Fruit fly (Drosophila melanogaster) whole organism, embryonic: ENCODE data around the gene CG4942.

Experiments
- Blimp-1 ChIP-seq: fragments of 200-800 bp; sonication (Bioruptor generic); optimal IDR thresholded peaks from 3 replicates; lab custom pipeline; 2018; ENCODE audit warnings: missing biosample characterization, missing genetic modification characterization, mild to moderate bottlenecking, moderate library complexity, missing genetic modification reagents
- CG10147 ChIP-seq: fragments of 200-800 bp; sonication (Bioruptor generic); optimal IDR thresholded peaks from 2 replicates; lab custom pipeline; 2019; ENCODE audit warnings: missing biosample characterization, mild to moderate bottlenecking, missing genetic modification characterization, moderate library complexity
- CG10431 ChIP-seq: fragments of 200-800 bp; sonication (Bioruptor generic); optimal IDR thresholded peaks from 3 replicates; lab custom pipeline; 2018; ENCODE audit warnings: missing biosample characterization, mild to moderate bottlenecking, missing genetic modification characterization
- CG11456 ChIP-seq: fragments of 200-800 bp; sonication (Bioruptor generic); IDR thresholded peaks from 3 replicates; pipeline ENCODE4 v1.3.6; 2022; ENCODE audit warnings: missing biosample characterization, missing genetic modification characterization
- CG11560 ChIP-seq: fragments of 200-800 bp; sonication (Bioruptor generic); IDR thresholded peaks from 3 replicates; pipeline ENCODE4 v1.3.6; 2022; ENCODE audit warnings: missing biosample characterization, missing genetic modification characterization
- CG11695 ChIP-seq: fragments of 200-800 bp; sonication (Bioruptor generic); IDR thresholded peaks from 3 replicates; pipeline ENCODE4 v1.3.6; 2022; ENCODE audit warnings: missing biosample characterization, missing genetic modification characterization
- CG15011 ChIP-seq: fragments of 200-800 bp; sonication (Bioruptor generic); optimal IDR thresholded peaks from 3 replicates; lab custom pipeline; 2018; ENCODE audit warnings: missing biosample characterization, mild to moderate bottlenecking, missing genetic modification characterization
- CG15073 ChIP-seq: fragments of 200-800 bp; sonication (Bioruptor generic); optimal IDR thresholded peaks from 2 replicates; lab custom pipeline; 2016; ENCODE audit warnings: missing biosample characterization, missing genetic modification characterization
- CG16815 ChIP-seq: fragments of 200-800 bp; sonication (Bioruptor generic); optimal IDR thresholded peaks from 3 replicates; lab custom pipeline; 2017; ENCODE audit warnings: missing biosample characterization, mild to moderate bottlenecking, missing genetic modification characterization
- CG17829 ChIP-seq: fragments of 200-800 bp; optimal IDR thresholded peaks from 2 replicates; lab custom pipeline; 2019; ENCODE audit warnings: missing biosample characterization, mild to moderate bottlenecking, missing genetic modification characterization, moderate library complexity
- CG31388 ChIP-seq: fragments of 200-800 bp; sonication (Bioruptor generic); optimal IDR thresholded peaks from 2 replicates; lab custom pipeline; 2016; ENCODE audit warnings: missing biosample characterization, missing genetic modification characterization
- CG3407 ChIP-seq: fragments of 200-800 bp; sonication (Bioruptor generic); optimal IDR thresholded peaks from 2 replicates; lab custom pipeline; 2018; ENCODE audit warnings: missing biosample characterization, mild to moderate bottlenecking, missing genetic modification characterization
- CG5245 ChIP-seq: fragments of 200-800 bp; sonication (Bioruptor generic); optimal IDR thresholded peaks from 3 replicates; lab custom pipeline; 2016; ENCODE audit warnings: missing biosample characterization, missing genetic modification characterization
- CG6272 ChIP-seq: fragments of 200-800 bp; sonication (Bioruptor generic); IDR thresholded peaks from 2 replicates; pipeline ENCODE4 v1.3.6; 2022; ENCODE audit warnings: missing biosample characterization, missing genetic modification characterization
- CG7556 ChIP-seq: fragments of 200-800 bp; sonication (Bioruptor generic); optimal IDR thresholded peaks from 2 replicates; lab custom pipeline; 2017; ENCODE audit warnings: missing biosample characterization, mild to moderate bottlenecking, missing genetic modification characterization
- CG7745 ChIP-seq: fragments of 200-800 bp; sonication (Bioruptor generic); optimal IDR thresholded peaks from 2 replicates; lab custom pipeline; 2018; ENCODE audit warnings: missing biosample characterization, mild to moderate bottlenecking, missing genetic modification characterization, moderate library complexity
- CG9437 ChIP-seq: fragments of 200-800 bp; sonication (Bioruptor generic); optimal IDR thresholded peaks from 2 replicates; lab custom pipeline; 2018; ENCODE audit warnings: missing biosample characterization, mild to moderate bottlenecking, missing genetic modification characterization
- D ChIP-seq, 2 experiments: fragments of 200-800 bp in 1 of 2; fragments of >200 bp in 1 of 2; sonication (Bioruptor generic) in 1 of 2; optimal IDR thresholded peaks; 2 replicates in 1 of 2; 3 replicates in 1 of 2; lab custom pipeline; 2017; ENCODE audit warnings: mild to moderate bottlenecking in 1 of 2, missing biosample characterization in 1 of 2, missing genetic modification characterization in 1 of 2, missing genetic modification reagents in 1 of 2
- Gsc ChIP-seq: fragments of 200-800 bp; sonication (Bioruptor generic); IDR thresholded peaks from 2 replicates; pipeline ENCODE4 v1.3.6; 2022; ENCODE audit warnings: missing biosample characterization, missing genetic modification characterization
- HmgD ChIP-seq: fragments of 200-800 bp; sonication (Bioruptor generic); optimal IDR thresholded peaks from 3 replicates; lab custom pipeline; 2016; ENCODE audit warnings: missing biosample characterization, missing genetic modification characterization
- Lim3 ChIP-seq: fragments of 200-800 bp; sonication (Bioruptor generic); IDR thresholded peaks from 2 replicates; pipeline ENCODE4 v1.3.6; 2022; ENCODE audit warnings: missing biosample characterization, missing genetic modification characterization
- NFAT ChIP-seq: fragments of 200-800 bp; sonication (Bioruptor generic); IDR thresholded peaks from 2 replicates; pipeline ENCODE4 v1.3.6; 2022; ENCODE audit warnings: missing biosample characterization, missing genetic modification characterization
- Nf-YA ChIP-seq: fragments of 200-800 bp; sonication (Bioruptor generic); IDR thresholded peaks from 2 replicates; pipeline ENCODE4 v1.3.6; 2022; ENCODE audit warnings: missing biosample characterization, missing genetic modification characterization
- Pdp1 ChIP-seq, 2 experiments: fragments of 200-800 bp; sonication (Bioruptor generic); optimal IDR thresholded peaks; 3 replicates each; lab custom pipeline; 2016; ENCODE audit warnings: missing biosample characterization in 2 of 2, missing genetic modification characterization in 2 of 2, mild to moderate bottlenecking in 1 of 2, moderate library complexity in 1 of 2
- Sry-δ ChIP-seq: fragments of 200-800 bp; sonication (Bioruptor generic); optimal IDR thresholded peaks from 2 replicates; lab custom pipeline; 2016; ENCODE audit warnings: missing biosample characterization, missing genetic modification characterization
- Taf1 ChIP-seq: fragments of 200-800 bp; sonication (Bioruptor generic); IDR thresholded peaks from 2 replicates; pipeline ENCODE4 v1.3.6; 2022; ENCODE audit warnings: missing biosample characterization, missing genetic modification characterization
- ash1 ChIP-seq: fragments of 200-800 bp; sonication (Bioruptor generic); optimal IDR thresholded peaks from 2 replicates; lab custom pipeline; 2018; ENCODE audit warnings: missing biosample characterization, mild to moderate bottlenecking, missing genetic modification characterization
- bbx ChIP-seq: fragments of 200-800 bp; sonication (Bioruptor generic); IDR thresholded peaks from 2 replicates; pipeline ENCODE4 v1.3.6; 2022; ENCODE audit warnings: missing biosample characterization, missing genetic modification characterization; ENCODE audit not compliant: partially characterized antibody
- br ChIP-seq: fragments of >200 bp; optimal IDR thresholded peaks from 2 replicates; lab custom pipeline; 2017
- chn ChIP-seq: fragments of 200-800 bp; sonication (Bioruptor generic); optimal IDR thresholded peaks from 2 replicates; lab custom pipeline; 2016; ENCODE audit warnings: missing biosample characterization, missing genetic modification characterization
- ci ChIP-seq: fragments of 200-800 bp; sonication (Bioruptor generic); IDR thresholded peaks from 3 replicates; pipeline ENCODE4 v1.3.6; 2022; ENCODE audit warnings: missing biosample characterization, missing genetic modification characterization
- ewg ChIP-seq: fragments of 200-800 bp; sonication (Bioruptor generic); optimal IDR thresholded peaks from 3 replicates; lab custom pipeline; 2017; ENCODE audit warnings: mild to moderate bottlenecking, missing biosample characterization, missing genetic modification reagents, missing genetic modification characterization
- ftz-f1 ChIP-seq: fragments of 200-800 bp; sonication (Bioruptor generic); optimal IDR thresholded peaks from 2 replicates; lab custom pipeline; 2016; ENCODE audit warnings: missing biosample characterization, missing genetic modification characterization
- fu2 ChIP-seq: fragments of 200-800 bp; sonication (Bioruptor generic); optimal IDR thresholded peaks from 2 replicates; lab custom pipeline; 2016; ENCODE audit warnings: missing biosample characterization, missing genetic modification characterization
- gcm ChIP-seq: fragments of 200-800 bp; sonication (Bioruptor generic); optimal IDR thresholded peaks from 2 replicates; lab custom pipeline; 2019; ENCODE audit warnings: missing biosample characterization, mild to moderate bottlenecking, missing genetic modification characterization, moderate library complexity
- ham ChIP-seq: fragments of 200-800 bp; sonication (Bioruptor generic); IDR thresholded peaks from 2 replicates; pipeline ENCODE4 v1.3.6; 2022; ENCODE audit warnings: missing biosample characterization, missing genetic modification characterization
- kni ChIP-seq: fragments of 200-800 bp; sonication (Bioruptor generic); optimal IDR thresholded peaks from 3 replicates; lab custom pipeline; 2017; ENCODE audit warnings: mild to moderate bottlenecking, missing biosample characterization, missing genetic modification reagents, missing genetic modification characterization
- lab ChIP-seq: fragments of 200-800 bp; sonication (Bioruptor generic); optimal IDR thresholded peaks from 3 replicates; lab custom pipeline; 2017; ENCODE audit warnings: missing biosample characterization, missing genetic modification characterization, mild to moderate bottlenecking, moderate library complexity, missing genetic modification reagents
- lbe ChIP-seq: fragments of 200-800 bp; sonication (Bioruptor generic); optimal IDR thresholded peaks from 2 replicates; lab custom pipeline; 2016; ENCODE audit warnings: missing biosample characterization, mild to moderate bottlenecking, missing genetic modification characterization
- mirr ChIP-seq: fragments of 200-800 bp; sonication (Bioruptor generic); optimal IDR thresholded peaks from 3 replicates; lab custom pipeline; 2018; ENCODE audit warnings: missing biosample characterization, mild to moderate bottlenecking, missing genetic modification characterization
- phol ChIP-seq: fragments of 200-800 bp; sonication (Bioruptor generic); optimal IDR thresholded peaks from 3 replicates; lab custom pipeline; 2018; ENCODE audit warnings: missing biosample characterization, mild to moderate bottlenecking, missing genetic modification characterization, moderate library complexity
- salm ChIP-seq: fragments of 200-800 bp; sonication (Bioruptor generic); optimal IDR thresholded peaks from 2 replicates; lab custom pipeline; 2018; ENCODE audit warnings: missing biosample characterization, mild to moderate bottlenecking, missing genetic modification characterization
- sens ChIP-seq: fragments of 200-800 bp; sonication (Bioruptor generic); peaks from one replicate; lab custom pipeline; 2016; ENCODE audit warnings: missing biosample characterization, missing genetic modification characterization
- slp2 ChIP-seq: fragments of 200-800 bp; sonication (Bioruptor generic); optimal IDR thresholded peaks from 2 replicates; lab custom pipeline; 2016; ENCODE audit warnings: missing biosample characterization, missing genetic modification characterization
- sug ChIP-seq: fragments of 200-800 bp; optimal IDR thresholded peaks from 2 replicates; lab custom pipeline; 2019; ENCODE audit warnings: missing biosample characterization, mild to moderate bottlenecking, missing genetic modification characterization, moderate library complexity
- tll ChIP-seq, 2 experiments: fragments of 200-800 bp in 1 of 2; fragments of >200 bp in 1 of 2; sonication (Bioruptor generic) in 1 of 2; optimal IDR thresholded peaks; 2 replicates each; lab custom pipeline; 2017 to 2019; ENCODE audit warnings: missing biosample characterization in 2 of 2, missing genetic modification characterization in 2 of 2, mild to moderate bottlenecking in 1 of 2, moderate library complexity in 1 of 2
- ttk ChIP-seq: fragments of 200-800 bp; sonication (Bioruptor generic); IDR thresholded peaks from 2 replicates; pipeline ENCODE4 v2.1.2; 2022; ENCODE audit warnings: missing biosample characterization, missing genetic modification characterization
- vfl ChIP-seq: fragments of 200-800 bp; sonication (Bioruptor generic); optimal IDR thresholded peaks from 2 replicates; lab custom pipeline; 2016; ENCODE audit warnings: missing biosample characterization, missing genetic modification characterization
- z ChIP-seq: fragments of 200-800 bp; sonication (Bioruptor generic); IDR thresholded peaks from 3 replicates; pipeline ENCODE4 v1.3.6; 2022; ENCODE audit warnings: missing biosample characterization, missing genetic modification characterization
- zen ChIP-seq: fragments of 200-800 bp; sonication (Bioruptor generic); optimal IDR thresholded peaks from 3 replicates; lab custom pipeline; 2018; ENCODE audit warnings: missing biosample characterization, mild to moderate bottlenecking, missing genetic modification characterization, moderate library complexity
- zfh2 ChIP-seq: fragments of 200-800 bp; sonication (Bioruptor generic); optimal IDR thresholded peaks from 2 replicates; lab custom pipeline; 2016; ENCODE audit warnings: missing biosample characterization, missing genetic modification characterization

CG4942 gene

DNA sequence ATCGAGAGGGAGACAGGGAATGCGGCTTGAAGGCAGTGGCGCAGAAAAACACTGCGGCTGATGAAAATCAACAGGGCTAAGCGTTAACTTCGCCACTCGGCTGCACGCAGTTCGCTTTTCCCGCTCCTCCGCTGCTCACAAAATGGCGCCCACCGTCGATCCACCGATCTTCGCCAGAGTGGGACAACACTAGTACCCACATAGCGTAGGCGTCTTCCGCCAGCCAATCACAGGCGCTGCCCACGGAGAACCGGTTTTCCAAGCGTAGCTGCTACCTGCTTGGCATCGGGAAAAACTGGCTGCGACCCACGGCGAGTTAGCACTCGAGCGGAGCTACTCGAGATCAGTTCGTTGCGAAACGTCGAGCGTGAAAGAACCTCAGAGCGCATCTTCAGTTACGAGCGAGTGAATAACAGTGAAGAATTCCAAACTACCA, 31.8 kb upstream of the CG4942 start, which contains the start of gene Doc1 (continued):
- TF ChIP-seq tll (GFP tag; optimal IDR thresholded peaks at IDR 0.05; lab: Kevin White, UChicago) (peak in 1 of 2 experiments; percentile 63), fu2 (GFP tag; lab: Kevin White, UChicago) (no peak), mirr (GFP tag; lab: Kevin White, UChicago) (no peak), ham (GFP tag; lab: Robert Waterston, UW) (no peak), slp2 (no peak), lab (GFP tag; lab: Kevin White, UChicago) (no peak), Pdp1 (GFP tag; optimal IDR thresholded peaks at IDR 0.05; lab: Kevin White, UChicago) (peak in 1 of 2 experiments; percentile 13), CG15073 (GFP tag; lab: Kevin White, UChicago) (no peak), Blimp-1 (GFP tag; lab: Kevin White, UChicago) (no peak), vfl (GFP tag; lab: Kevin White, UChicago) (peak; percentile 25), sug (tag; lab: Kevin White, UChicago) (no peak), CG16815 (GFP tag; lab: Kevin White, UChicago) (no peak), CG11456 (GFP tag; lab: Robert Waterston, UW) (no peak), ash1 (no peak), CG6272 (no peak), lbe (GFP tag; lab: Kevin White, UChicago) (no peak), NFAT (GFP tag; lab: Robert Waterston, UW) (no peak), bbx (GFP tag; lab: Robert Waterston, UW) (peak; percentile 62), Gsc (no peak), gcm (peak; percentile 61), CG5245 (GFP tag; lab: Kevin White, UChicago) (no peak), Nf-YA (peak; percentile 96), CG7556 (GFP tag; lab: Kevin White, UChicago) (no peak), salm (tag; lab: Kevin White, UChicago) (no peak), ftz-f1 (GFP tag; lab: Kevin White, UChicago) (no peak), CG10147 (GFP tag; lab: Kevin White, UChicago) (no peak), sens (peak; percentile 54), CG11560 (no peak), CG3407 (GFP tag; lab: Kevin White, UChicago) (no peak), ci (GFP tag; lab: Robert Waterston, UW) (0 out of 3 replicates have a peak, but pooled peaks have one; percentile 27), CG11695 (GFP tag; lab: Robert Waterston, UW) (no peak), chn (GFP tag; lab: Kevin White, UChicago) (no peak), CG17829 (tag; lab: Kevin White, UChicago) (peak; percentile 75), ttk (GFP tag; lab: Robert Waterston, UW) (no peak), Taf1 (GFP tag; lab: Robert Waterston, UW) (no peak), CG10431 (GFP tag; lab: Kevin White, UChicago) (no peak), zfh2 (GFP tag; lab: Kevin White, UChicago) (no peak), ewg (no peak), Lim3 (GFP tag; lab: Robert Waterston, UW) (no peak), br (lab: Kevin White, UChicago) (no peak), D (optimal IDR thresholded peaks at IDR 0.05; lab: Kevin White, UChicago) (peak; percentile 44), D (GFP tag; optimal IDR thresholded peaks at IDR 0.05; lab: Kevin White, UChicago) (no peak), phol (tag; lab: Kevin White, UChicago) (peak; percentile 66), Sry-δ (GFP tag; lab: Kevin White, UChicago) (no peak), CG7745 (tag; lab: Kevin White, UChicago) (no peak), CG9437 (GFP tag; lab: Kevin White, UChicago) (no peak), CG31388 (GFP tag; lab: Kevin White, UChicago) (no peak), kni (GFP tag; lab: Kevin White, UChicago) (peak; percentile 89), z (GFP tag; lab: Robert Waterston, UW) (peak; percentile 49; the same call in 2 of the 3 replicates), HmgD (GFP tag; lab: Kevin White, UChicago) (no peak), zen (peak; percentile 21), CG15011 (GFP tag; lab: Kevin White, UChicago) (no peak)
